In the genomic region with DNA sequence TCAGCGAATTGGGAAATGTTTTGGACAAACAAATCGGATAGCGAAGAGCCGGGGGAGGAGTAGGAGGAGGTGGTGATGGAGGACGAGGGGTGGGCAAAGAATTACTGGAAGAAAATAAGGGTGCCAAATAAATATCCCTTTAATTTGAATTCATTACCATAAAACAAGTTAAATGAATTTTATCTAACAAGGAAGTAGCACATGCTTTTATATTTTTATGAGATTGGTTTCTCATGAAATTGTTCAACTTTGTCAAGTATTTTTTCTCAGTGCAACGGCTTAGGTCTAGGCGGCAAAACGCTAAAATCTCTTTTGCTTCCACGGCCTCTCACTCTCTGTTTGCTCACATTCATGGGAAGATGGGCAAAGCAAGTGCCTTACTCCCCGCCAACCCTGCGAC, we compare ENCODE assay signal across 2 fruit fly cellular contexts.
TF ChIP-seq lines count a peak whose summit lies in the region.

No protein-coding gene starts in this region.

- no peak for TF ChIP-seq CTCF in whole organism, embryonic (GFP tag; optimal IDR thresholded peaks at IDR 0.05; lab: Kevin White, UChicago)

TF ChIP-seq in whole organism, embryonic, 481 proteins besides CTCF, POLR2A, EP300 and RAD21 (continues in another document):
- TF ChIP-seq pzg (GFP tag; optimal IDR thresholded peaks at IDR 0.05; lab: Kevin White, UChicago) (no peak), dmrt11E (tag; optimal IDR thresholded peaks at IDR 0.05; lab: Kevin White, UChicago) (peak; percentile 77), CG3847 (GFP tag; IDR thresholded peaks at IDR 0.05; lab: Robert Waterston, UW) (no peak), Hsf (GFP tag; optimal IDR thresholded peaks at IDR 0.05; lab: Kevin White, UChicago) (peak; percentile 1), H15 (GFP tag; IDR thresholded peaks at IDR 0.05; lab: Robert Waterston, UW) (no peak), CG1233 (GFP tag; optimal IDR thresholded peaks at IDR 0.05; lab: Kevin White, UChicago) (no peak), CG32532 (GFP tag; IDR thresholded peaks at IDR 0.05; lab: Robert Waterston, UW) (no peak), CG12219 (GFP tag; optimal IDR thresholded peaks at IDR 0.05; lab: Kevin White, UChicago) (no peak), lbe (GFP tag; optimal IDR thresholded peaks at IDR 0.05; lab: Kevin White, UChicago) (no peak), croc (GFP tag; conservative IDR thresholded peaks at IDR 0.05; lab: Robert Waterston, UW) (peak; percentile 42; the same call in 1 of the 3 replicates), sens (GFP tag; lab: Kevin White, UChicago) (peak; percentile 89), Poxn (GFP tag; IDR thresholded peaks at IDR 0.05; lab: Robert Waterston, UW) (no peak), CG12769 (tag; optimal IDR thresholded peaks at IDR 0.05; lab: Kevin White, UChicago) (no peak), cg (GFP tag; optimal IDR thresholded peaks at IDR 0.05; lab: Kevin White, UChicago) (no peak), CG1832 (GFP tag; optimal IDR thresholded peaks at IDR 0.05; lab: Kevin White, UChicago) (no peak), CG17359 (tag; optimal IDR thresholded peaks at IDR 0.05; lab: Kevin White, UChicago) (no peak), CG4617 (GFP tag; optimal IDR thresholded peaks at IDR 0.05; lab: Kevin White, UChicago; ENCODE audit: borderline replicate concordance) (no peak), Camta (GFP tag; optimal IDR thresholded peaks at IDR 0.05; lab: Kevin White, UChicago) (no peak), trh (GFP tag; optimal IDR thresholded peaks at IDR 0.05; lab: Kevin White, UChicago) (no peak), Nf-YC (tag; optimal IDR thresholded peaks at IDR 0.05; lab: Kevin White, UChicago) (no peak), sisA (GFP tag; IDR thresholded peaks at IDR 0.05; lab: Robert Waterston, UW) (0 out of 2 replicates have a peak, but pooled peaks have one; percentile 28), MTF-1 (GFP tag; optimal IDR thresholded peaks at IDR 0.05; lab: Kevin White, UChicago; ENCODE audit: borderline replicate concordance) (no peak), CG10979 (tag; optimal IDR thresholded peaks at IDR 0.05; lab: Kevin White, UChicago) (peak; percentile 14), gcm (GFP tag; optimal IDR thresholded peaks at IDR 0.05; lab: Kevin White, UChicago) (no peak), CG10462 (GFP tag; optimal IDR thresholded peaks at IDR 0.05; lab: Kevin White, UChicago) (no peak), Vsx1 (GFP tag; optimal IDR thresholded peaks at IDR 0.05; lab: Kevin White, UChicago) (no peak), CG8281 (tag; optimal IDR thresholded peaks at IDR 0.05; lab: Kevin White, UChicago) (no peak), CG15696 (tag; optimal IDR thresholded peaks at IDR 0.05; lab: Kevin White, UChicago) (no peak), CG17802 (tag; optimal IDR thresholded peaks at IDR 0.05; lab: Kevin White, UChicago) (no peak), CG14860 (GFP tag; IDR thresholded peaks at IDR 0.05; lab: Robert Waterston, UW; ENCODE audit: partially characterized antibody) (no peak), en (GFP tag; optimal IDR thresholded peaks at IDR 0.05; lab: Kevin White, UChicago) (no peak), Oli (tag; optimal IDR thresholded peaks at IDR 0.05; lab: Kevin White, UChicago) (peak; percentile 31), sima (GFP tag; optimal IDR thresholded peaks at IDR 0.05; lab: Kevin White, UChicago) (no peak), dm (GFP tag; optimal IDR thresholded peaks at IDR 0.05; lab: Kevin White, UChicago) (no peak), hbn (GFP tag; IDR thresholded peaks at IDR 0.05; lab: Robert Waterston, UW; ENCODE audit: partially characterized antibody) (no peak), chm (GFP tag; IDR thresholded peaks at IDR 0.05; lab: Robert Waterston, UW) (0 out of 2 replicates have a peak, but pooled peaks have one; percentile 21), gro (GFP tag; optimal IDR thresholded peaks at IDR 0.05; lab: Kevin White, UChicago) (no peak), CG9215 (GFP tag; IDR thresholded peaks at IDR 0.05; lab: Robert Waterston, UW) (no peak), ken (GFP tag; IDR thresholded peaks at IDR 0.05; lab: Robert Waterston, UW) (no peak), CG15479 (GFP tag; optimal IDR thresholded peaks at IDR 0.05; lab: Kevin White, UChicago) (no peak), CG4404 (GFP tag; IDR thresholded peaks at IDR 0.05; lab: Robert Waterston, UW) (peak; percentile 59), Deaf1 (tag; optimal IDR thresholded peaks at IDR 0.05; lab: Kevin White, UChicago) (no peak), CG2120 (GFP tag; optimal IDR thresholded peaks at IDR 0.05; lab: Kevin White, UChicago) (no peak), slbo (GFP tag; IDR thresholded peaks at IDR 0.05; lab: Robert Waterston, UW) (no peak)

TF ChIP-seq in whole organism, pupa, 21 proteins besides CTCF, POLR2A, EP300 and RAD21:
- TF ChIP-seq CG14655 (GFP tag; optimal IDR thresholded peaks at IDR 0.05; lab: Kevin White, UChicago): peak; percentile 6
- no peak for TF ChIP-seq CG12605 (GFP tag; IDR thresholded peaks at IDR 0.05; lab: Robert Waterston, UW)
